Fruit fly (Drosophila melanogaster) whole organism, embryonic: ENCODE results near the gene Pis.

Source experiments
- Atf3 ChIP-seq: fragments of 200-800 bp; sonication (Bioruptor generic); optimal IDR thresholded peaks from 3 replicates; lab custom pipeline; 2016; ENCODE audit warnings: missing biosample characterization, missing genetic modification characterization
- CG10431 ChIP-seq: fragments of 200-800 bp; sonication (Bioruptor generic); optimal IDR thresholded peaks from 3 replicates; lab custom pipeline; 2018; ENCODE audit warnings: missing biosample characterization, mild to moderate bottlenecking, missing genetic modification characterization
- CG10543 ChIP-seq: fragments of 200-800 bp; sonication (Bioruptor generic); optimal IDR thresholded peaks from 3 replicates; lab custom pipeline; 2017; ENCODE audit warnings: missing biosample characterization, mild to moderate bottlenecking, missing genetic modification characterization, moderate library complexity
- CG10654 ChIP-seq: fragments of 200-800 bp; sonication (Bioruptor generic); optimal IDR thresholded peaks from 2 replicates; lab custom pipeline; 2016; ENCODE audit warnings: missing biosample characterization, missing genetic modification characterization
- CG11560 ChIP-seq: fragments of 200-800 bp; sonication (Bioruptor generic); IDR thresholded peaks from 3 replicates; pipeline ENCODE4 v1.3.6; 2022; ENCODE audit warnings: missing biosample characterization, missing genetic modification characterization
- CG12299 ChIP-seq: fragments of 200-800 bp; sonication (Bioruptor generic); optimal IDR thresholded peaks from 2 replicates; lab custom pipeline; 2018; ENCODE audit warnings: missing biosample characterization, mild to moderate bottlenecking, missing genetic modification characterization
- CG12942 ChIP-seq: fragments of 200-800 bp; sonication (Bioruptor generic); optimal IDR thresholded peaks from 3 replicates; lab custom pipeline; 2016; ENCODE audit warnings: missing biosample characterization, missing genetic modification characterization
- CG13296 ChIP-seq: fragments of 200-800 bp; sonication (Bioruptor generic); optimal IDR thresholded peaks from 3 replicates; lab custom pipeline; 2018; ENCODE audit warnings: missing biosample characterization, mild to moderate bottlenecking, missing genetic modification characterization
- CG1529 ChIP-seq: fragments of 200-800 bp; sonication (Bioruptor generic); optimal IDR thresholded peaks from 3 replicates; lab custom pipeline; 2018; ENCODE audit warnings: missing biosample characterization, missing genetic modification characterization
- CG16815 ChIP-seq: fragments of 200-800 bp; sonication (Bioruptor generic); optimal IDR thresholded peaks from 3 replicates; lab custom pipeline; 2017; ENCODE audit warnings: missing biosample characterization, mild to moderate bottlenecking, missing genetic modification characterization
- CG16863 ChIP-seq: fragments of 200-800 bp; sonication (Bioruptor generic); optimal IDR thresholded peaks from 3 replicates; lab custom pipeline; 2016; ENCODE audit warnings: missing biosample characterization, missing genetic modification characterization
- CG17186 ChIP-seq: fragments of 200-800 bp; sonication (Bioruptor generic); optimal IDR thresholded peaks from 3 replicates; lab custom pipeline; 2017; ENCODE audit warnings: missing biosample characterization, missing genetic modification reagents, missing genetic modification characterization
- CG1792 ChIP-seq: fragments of 200-800 bp; sonication (Bioruptor generic); optimal IDR thresholded peaks from 2 replicates; lab custom pipeline; 2016; ENCODE audit warnings: missing biosample characterization, missing genetic modification characterization
- CG18619 ChIP-seq: fragments of 200-800 bp; sonication (Bioruptor generic); optimal IDR thresholded peaks from 3 replicates; lab custom pipeline; 2017; ENCODE audit warnings: missing biosample characterization, mild to moderate bottlenecking, missing genetic modification characterization
- CG2199 ChIP-seq: fragments of 200-800 bp; sonication (Bioruptor generic); IDR thresholded peaks from 3 replicates; pipeline ENCODE4 v1.3.6; 2022; ENCODE audit warnings: missing biosample characterization, missing genetic modification characterization
- CG2712 ChIP-seq: fragments of 200-800 bp; optimal IDR thresholded peaks from 3 replicates; lab custom pipeline; 2019; ENCODE audit warnings: missing biosample characterization, mild to moderate bottlenecking, missing genetic modification characterization, moderate library complexity
- CG2875 ChIP-seq: fragments of 200-800 bp; sonication (Bioruptor generic); optimal IDR thresholded peaks from 2 replicates; lab custom pipeline; 2017; ENCODE audit warnings: missing biosample characterization, mild to moderate bottlenecking, missing genetic modification characterization, missing genetic modification reagents
- CG2889 ChIP-seq: fragments of 200-800 bp; sonication (Bioruptor generic); IDR thresholded peaks from 3 replicates; pipeline ENCODE4 v1.3.6; 2022; ENCODE audit warnings: missing biosample characterization, missing genetic modification characterization
- CG31388 ChIP-seq: fragments of 200-800 bp; sonication (Bioruptor generic); optimal IDR thresholded peaks from 2 replicates; lab custom pipeline; 2016; ENCODE audit warnings: missing biosample characterization, missing genetic modification characterization
- CG4730 ChIP-seq: fragments of 200-800 bp; sonication (Bioruptor generic); IDR thresholded peaks from 2 replicates; pipeline ENCODE4 v1.3.6; 2022; ENCODE audit warnings: missing biosample characterization, missing genetic modification characterization
- CG7357 ChIP-seq: fragments of 200-800 bp; sonication (Bioruptor generic); IDR thresholded peaks from 3 replicates; pipeline ENCODE4 v1.3.6; 2022; ENCODE audit warnings: missing biosample characterization, missing genetic modification characterization
- CG7372 ChIP-seq: fragments of 200-800 bp; sonication (Bioruptor generic); IDR thresholded peaks from 2 replicates; pipeline ENCODE4 v1.3.6; 2022; ENCODE audit warnings: missing biosample characterization, missing genetic modification characterization
- CG7745 ChIP-seq: fragments of 200-800 bp; sonication (Bioruptor generic); optimal IDR thresholded peaks from 2 replicates; lab custom pipeline; 2018; ENCODE audit warnings: missing biosample characterization, mild to moderate bottlenecking, missing genetic modification characterization, moderate library complexity
- CG8290 ChIP-seq, 3 experiments: fragments of 200-800 bp; sonication (Bioruptor generic); optimal IDR thresholded peaks; 2 replicates each; lab custom pipeline; 2016 to 2019; ENCODE audit warnings: missing biosample characterization in 3 of 3, missing genetic modification characterization in 3 of 3, mild to moderate bottlenecking in 2 of 3, moderate library complexity in 1 of 3
- CG8388 ChIP-seq: fragments of 200-800 bp; sonication (Bioruptor generic); optimal IDR thresholded peaks from 2 replicates; lab custom pipeline; 2019; ENCODE audit warnings: missing biosample characterization, mild to moderate bottlenecking, missing genetic modification characterization, moderate library complexity
- Chrac-16 ChIP-seq: fragments of 200-800 bp; sonication (Bioruptor generic); optimal IDR thresholded peaks from 3 replicates; lab custom pipeline; 2016; ENCODE audit warnings: missing biosample characterization, missing genetic modification characterization
- D ChIP-seq, 2 experiments: fragments of 200-800 bp in 1 of 2; fragments of >200 bp in 1 of 2; sonication (Bioruptor generic) in 1 of 2; optimal IDR thresholded peaks; 2 replicates in 1 of 2; 3 replicates in 1 of 2; lab custom pipeline; 2017; ENCODE audit warnings: mild to moderate bottlenecking in 1 of 2, missing biosample characterization in 1 of 2, missing genetic modification characterization in 1 of 2, missing genetic modification reagents in 1 of 2
- Dp ChIP-seq: fragments of 200-800 bp; sonication (Bioruptor generic); optimal IDR thresholded peaks from 2 replicates; lab custom pipeline; 2018; ENCODE audit warnings: missing biosample characterization, mild to moderate bottlenecking, missing genetic modification characterization, moderate library complexity
- Fer2 ChIP-seq: fragments of 200-800 bp; sonication (Bioruptor generic); optimal IDR thresholded peaks from 2 replicates; lab custom pipeline; 2018; ENCODE audit warnings: missing biosample characterization, mild to moderate bottlenecking, missing genetic modification characterization, moderate library complexity
- Hr78 ChIP-seq, 2 experiments: fragments of 200-800 bp in 1 of 2; fragments of >200 bp in 1 of 2; sonication (Bioruptor generic) in 1 of 2; optimal IDR thresholded peaks; 2 replicates each; lab custom pipeline; 2017 to 2019; ENCODE audit warnings: missing biosample characterization in 2 of 2, missing genetic modification characterization in 2 of 2, mild to moderate bottlenecking in 1 of 2, moderate library complexity in 1 of 2
- Kr ChIP-seq: fragments of 200-800 bp; sonication (Bioruptor generic); optimal IDR thresholded peaks from 2 replicates; lab custom pipeline; 2017; ENCODE audit warnings: missing biosample characterization, mild to moderate bottlenecking, missing genetic modification characterization
- NC2β ChIP-seq: fragments of 200-800 bp; sonication (Bioruptor generic); optimal IDR thresholded peaks from 2 replicates; lab custom pipeline; 2016; ENCODE audit warnings: missing biosample characterization, missing genetic modification characterization
- Rx ChIP-seq: fragments of 200-800 bp; sonication (Bioruptor generic); IDR thresholded peaks from 2 replicates; pipeline ENCODE4 v1.3.6; 2022; ENCODE audit warnings: missing biosample characterization, missing genetic modification characterization
- Six4 ChIP-seq: fragments of 200-800 bp; sonication (Bioruptor generic); optimal IDR thresholded peaks from 2 replicates; lab custom pipeline; 2016; ENCODE audit warnings: missing biosample characterization, missing genetic modification characterization
- Ssrp ChIP-seq: fragments of 200-800 bp; sonication (Bioruptor generic); optimal IDR thresholded peaks from 2 replicates; lab custom pipeline; 2018; ENCODE audit warnings: missing biosample characterization, mild to moderate bottlenecking, missing genetic modification characterization, moderate library complexity
- az2 ChIP-seq: fragments of 200-800 bp; sonication (Bioruptor generic); optimal IDR thresholded peaks from 3 replicates; lab custom pipeline; 2016; ENCODE audit warnings: missing biosample characterization, missing genetic modification characterization
- corto ChIP-seq: fragments of 200-800 bp; sonication (Bioruptor generic); optimal IDR thresholded peaks from 2 replicates; lab custom pipeline; 2016; ENCODE audit warnings: missing biosample characterization, mild to moderate bottlenecking, missing genetic modification characterization, moderate library complexity
- cwo ChIP-seq: fragments of 200-800 bp; sonication (Bioruptor generic); optimal IDR thresholded peaks from 3 replicates; lab custom pipeline; 2017; ENCODE audit warnings: missing biosample characterization, missing genetic modification characterization, mild to moderate bottlenecking, moderate library complexity, missing genetic modification reagents
- danr ChIP-seq: fragments of 200-800 bp; sonication (Bioruptor generic); IDR thresholded peaks from 2 replicates; pipeline ENCODE4 v1.3.6; 2022; ENCODE audit warnings: missing biosample characterization, missing genetic modification characterization
- dmrt99B ChIP-seq: fragments of 200-800 bp; sonication (Bioruptor generic); optimal IDR thresholded peaks from 2 replicates; lab custom pipeline; 2018; ENCODE audit warnings: missing biosample characterization, mild to moderate bottlenecking, missing genetic modification characterization, moderate library complexity
- exex ChIP-seq: fragments of 200-800 bp; sonication (Bioruptor generic); optimal IDR thresholded peaks from 4 replicates; lab custom pipeline; 2018; ENCODE audit warnings: missing biosample characterization, mild to moderate bottlenecking, missing genetic modification characterization, moderate library complexity
- gcm2 ChIP-seq: fragments of 200-800 bp; sonication (Bioruptor generic); optimal IDR thresholded peaks from 2 replicates; lab custom pipeline; 2016; ENCODE audit warnings: missing biosample characterization, missing genetic modification characterization
- hb ChIP-seq: fragments of 200-800 bp; sonication (Bioruptor generic); IDR thresholded peaks from 3 replicates; pipeline ENCODE4 v1.3.6; 2022; ENCODE audit warnings: missing biosample characterization, missing genetic modification characterization; ENCODE audit not compliant: partially characterized antibody
- jumu ChIP-seq: fragments of 200-800 bp; sonication (Bioruptor generic); optimal IDR thresholded peaks from 3 replicates; lab custom pipeline; 2016; ENCODE audit warnings: missing biosample characterization, missing genetic modification characterization
- mld ChIP-seq: fragments of 200-800 bp; sonication (Bioruptor generic); IDR thresholded peaks from 3 replicates; pipeline ENCODE4 v1.3.6; 2022; ENCODE audit warnings: missing biosample characterization, missing genetic modification characterization; ENCODE audit not compliant: partially characterized antibody
- run ChIP-seq: fragments of 200-800 bp; sonication (Bioruptor generic); optimal IDR thresholded peaks from 3 replicates; lab custom pipeline; 2018; ENCODE audit warnings: missing biosample characterization, mild to moderate bottlenecking, missing genetic modification characterization
- shn ChIP-seq: fragments of 200-800 bp; sonication (Bioruptor generic); optimal IDR thresholded peaks from 3 replicates; lab custom pipeline; 2016; ENCODE audit warnings: missing biosample characterization, missing genetic modification characterization
- trh ChIP-seq: fragments of 200-800 bp; sonication (Bioruptor generic); optimal IDR thresholded peaks from 2 replicates; lab custom pipeline; 2016; ENCODE audit warnings: missing biosample characterization, missing genetic modification characterization

The Pis gene

DNA sequence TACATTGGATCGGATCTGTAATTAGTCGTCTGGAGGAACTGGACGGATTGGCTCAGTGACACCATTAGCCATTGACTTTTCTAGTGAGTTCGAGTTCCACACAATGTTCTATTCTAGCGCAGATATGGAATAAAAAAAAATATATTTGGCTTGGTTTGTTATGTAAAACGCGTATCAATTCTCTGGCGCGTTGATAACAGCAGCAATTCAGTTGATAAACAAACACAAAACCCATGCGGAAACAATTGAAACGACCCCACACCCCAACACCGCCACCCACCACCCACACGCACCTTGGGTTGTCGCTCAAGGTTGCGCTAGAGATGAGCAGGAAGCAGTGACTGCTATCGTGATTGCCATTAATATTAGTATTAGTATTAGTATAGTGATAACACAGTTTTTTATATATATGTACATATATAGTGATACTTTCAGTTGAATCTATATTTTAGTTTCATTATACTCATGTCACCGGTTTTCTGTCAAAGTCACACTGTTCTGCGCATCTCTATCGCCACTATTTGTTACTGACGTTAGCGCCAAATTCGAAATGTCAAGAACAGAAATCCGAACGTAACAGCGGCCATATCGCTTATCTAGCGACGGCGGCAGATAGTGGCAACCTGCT is 5.9 kb downstream of the Pis start:
- no peak for TF ChIP-seq CG16863 (GFP tag; lab: Kevin White, UChicago)
- TF ChIP-seq CG7357 (GFP tag; lab: Robert Waterston, UW), result peak; percentile 85
- TF ChIP-seq Dp (GFP tag; lab: Kevin White, UChicago), result peak; percentile 74
- no peak for TF ChIP-seq shn
- no peak for TF ChIP-seq CG7745 (tag; lab: Kevin White, UChicago)
- peak; percentile 84 for TF ChIP-seq Six4
- TF ChIP-seq Chrac-16, result peak; percentile 88
- TF ChIP-seq CG2199 (GFP tag; lab: Robert Waterston, UW), result peak; percentile 65; the same call in 2 of the 3 replicates
- peak; percentile 77 for TF ChIP-seq CG2875 (GFP tag; lab: Kevin White, UChicago)
- peak; percentile 72 for TF ChIP-seq CG1529 (GFP tag; lab: Kevin White, UChicago)
- no peak for TF ChIP-seq mld (GFP tag; lab: Robert Waterston, UW)
- peak; percentile 89 for TF ChIP-seq exex (tag; lab: Kevin White, UChicago)
- peak; percentile 72 for TF ChIP-seq run (tag; lab: Kevin White, UChicago)
- peak; percentile 31 for TF ChIP-seq gcm2 (GFP tag; lab: Kevin White, UChicago)
- TF ChIP-seq NC2β (GFP tag; lab: Kevin White, UChicago), result no peak
- TF ChIP-seq Atf3, result no peak
- TF ChIP-seq CG1792 (GFP tag; lab: Kevin White, UChicago), result peak; percentile 25
- TF ChIP-seq CG11560 (tag; lab: Robert Waterston, UW), result peak; percentile 85
- TF ChIP-seq Ssrp (tag; lab: Kevin White, UChicago), result peak; percentile 83
- TF ChIP-seq CG2712, result peak; percentile 94
- TF ChIP-seq trh (GFP tag; lab: Kevin White, UChicago), result peak; percentile 89
- TF ChIP-seq danr (GFP tag; lab: Robert Waterston, UW), result peak; percentile 84
- peak; percentile 82; the same call in 2 of the 3 replicates for TF ChIP-seq CG2889
- peak; percentile 36 for TF ChIP-seq CG10431
- peak; percentile 86 for TF ChIP-seq Rx (GFP tag; lab: Robert Waterston, UW)
- TF ChIP-seq CG8290 (GFP tag; optimal IDR thresholded peaks at IDR 0.05; lab: Kevin White, UChicago), result peak; percentile 86
- TF ChIP-seq CG8290 (tag; optimal IDR thresholded peaks at IDR 0.05; lab: Kevin White, UChicago), result peak in 1 of 2 experiments; percentile 82
- peak; percentile 88 for TF ChIP-seq az2 (GFP tag; lab: Kevin White, UChicago)
- peak; percentile 93 for TF ChIP-seq Fer2 (tag; lab: Kevin White, UChicago)
- TF ChIP-seq CG12942 (GFP tag; lab: Kevin White, UChicago), result peak; percentile 85
- peak; percentile 46 for TF ChIP-seq corto
- TF ChIP-seq dmrt99B (tag; lab: Kevin White, UChicago), result peak; percentile 94
- TF ChIP-seq Kr (GFP tag; lab: Kevin White, UChicago), result no peak
- TF ChIP-seq CG31388, result peak; percentile 80
- TF ChIP-seq CG10654, result peak; percentile 87
- peak; percentile 78 for TF ChIP-seq CG17186 (GFP tag; lab: Kevin White, UChicago)
- no peak for TF ChIP-seq jumu
- TF ChIP-seq D (optimal IDR thresholded peaks at IDR 0.05; lab: Kevin White, UChicago), result no peak
- peak; percentile 88 for TF ChIP-seq D (GFP tag; optimal IDR thresholded peaks at IDR 0.05; lab: Kevin White, UChicago)
- peak; percentile 83 for TF ChIP-seq CG16815 (GFP tag; lab: Kevin White, UChicago)
- TF ChIP-seq CG4730 (GFP tag; lab: Robert Waterston, UW), result peak; percentile 92
- TF ChIP-seq CG18619 (GFP tag; lab: Kevin White, UChicago), result peak; percentile 87
- peak in 1 of 2 experiments; percentile 72 for TF ChIP-seq Hr78 (GFP tag; optimal IDR thresholded peaks at IDR 0.05; lab: Kevin White, UChicago)
- peak; percentile 94 for TF ChIP-seq CG12299 (tag; lab: Kevin White, UChicago)
- TF ChIP-seq CG7372 (GFP tag; lab: Robert Waterston, UW), result peak; percentile 92
- peak; percentile 87 for TF ChIP-seq CG8388 (GFP tag; lab: Kevin White, UChicago)
- peak; percentile 91 for TF ChIP-seq CG13296 (GFP tag; lab: Kevin White, UChicago)
- TF ChIP-seq cwo (GFP tag; lab: Kevin White, UChicago), result peak; percentile 94
- peak; percentile 97 for TF ChIP-seq CG10543
- TF ChIP-seq hb (GFP tag; lab: Robert Waterston, UW), result no peak
